Worm (Caenorhabditis elegans) whole organism, L4 larva: ENCODE results near the gene F44A2.7.
A peak's percentile ranks its signal among the peaks of the same experiment; 100 is the strongest.

ENCODE experiments used
- D1046.2 ChIP-seq: fragments of 200-800 bp; sonication (Bioruptor generic); IDR thresholded peaks from 2 replicates; pipeline ENCODE4 v1.3.6; 2022; ENCODE audit warnings: missing genetic modification characterization, missing compliant biosample characterization
- F10B5.3 ChIP-seq: sonication (generic microtip); optimal IDR thresholded peaks from 2 replicates; lab custom pipeline; 2016; ENCODE audit warnings: mild to moderate bottlenecking, missing genetic modification characterization, missing compliant biosample characterization
- F37D6.2 ChIP-seq: sonication (generic microtip); optimal IDR thresholded peaks from 2 replicates; lab custom pipeline; 2016; ENCODE audit warnings: mild to moderate bottlenecking, missing genetic modification characterization, missing compliant biosample characterization
- R02D3.7 ChIP-seq: fragments of 150-350 bp; sonication (generic microtip); optimal IDR thresholded peaks from 3 replicates; lab custom pipeline; 2014; ENCODE audit warnings: missing biosample characterization, missing genetic modification characterization
- T26A8.4 ChIP-seq: fragments of 200-800 bp; sonication (Bioruptor generic); IDR thresholded peaks from 2 replicates; pipeline ENCODE4 v1.3.6; 2022; ENCODE audit warnings: missing genetic modification characterization, missing compliant biosample characterization
- Y48G9A.11 ChIP-seq: fragments of 200-800 bp; sonication (Bioruptor generic); IDR thresholded peaks from 2 replicates; pipeline ENCODE4 v1.3.6; 2022; ENCODE audit warnings: missing genetic modification reagents, missing genetic modification characterization, missing compliant biosample characterization
- Y5F2A.4 ChIP-seq: fragments of 200-800 bp; sonication (Bioruptor generic); optimal IDR thresholded peaks from 2 replicates; lab custom pipeline; 2018; ENCODE audit warnings: mild to moderate bottlenecking, missing genetic modification characterization, missing compliant biosample characterization
- ZK337.2 ChIP-seq: fragments of 200-800 bp; sonication (Bioruptor generic); IDR thresholded peaks from 2 replicates; pipeline ENCODE4 v1.3.6; 2022; ENCODE audit warnings: missing genetic modification reagents, missing genetic modification characterization, missing compliant biosample characterization
- ZK546.5 ChIP-seq, 2 experiments: sonication (generic microtip); optimal IDR thresholded peaks; 2 replicates each; lab custom pipeline; 2017; ENCODE audit warnings: missing biosample characterization in 2 of 2, missing genetic modification characterization in 2 of 2
- aly-2 ChIP-seq: sonication (generic microtip); optimal IDR thresholded peaks from 2 replicates; lab custom pipeline; 2018; ENCODE audit warnings: missing biosample characterization, missing genetic modification characterization
- ama-1 ChIP-seq: fragments of 150-350 bp; optimal IDR thresholded peaks from 2 replicates; lab custom pipeline; 2014; ENCODE audit warnings: inconsistent platforms, mixed read lengths
- attf-4 ChIP-seq: sonication (generic microtip); optimal IDR thresholded peaks from 3 replicates; lab custom pipeline; 2017; ENCODE audit warnings: missing biosample characterization, missing genetic modification characterization
- ceh-20 ChIP-seq: fragments of 200-800 bp; sonication (Bioruptor generic); IDR thresholded peaks from 2 replicates; pipeline ENCODE4 v1.3.6; 2022; ENCODE audit warnings: missing genetic modification reagents, missing genetic modification characterization, missing compliant biosample characterization
- ceh-44 ChIP-seq: fragments of 200-800 bp; sonication (Bioruptor generic); IDR thresholded peaks from 2 replicates; pipeline ENCODE4 v1.3.6; 2022; ENCODE audit warnings: missing genetic modification reagents, missing genetic modification characterization, missing compliant biosample characterization
- ceh-82 ChIP-seq: sonication (generic microtip); optimal IDR thresholded peaks from 2 replicates; lab custom pipeline; 2017; ENCODE audit warnings: missing biosample characterization, missing genetic modification characterization
- ces-1 ChIP-seq: fragments of 150-350 bp; sonication (generic microtip); optimal IDR thresholded peaks from 4 replicates; lab custom pipeline; 2014; ENCODE audit warnings: missing biosample characterization, missing genetic modification reagents, missing genetic modification characterization
- cey-2 ChIP-seq: sonication (generic microtip); optimal IDR thresholded peaks from 3 replicates; lab custom pipeline; 2017; ENCODE audit warnings: missing genetic modification characterization, mild to moderate bottlenecking, missing compliant biosample characterization, antibody characterized with exemption, borderline replicate concordance; ENCODE audit not compliant: insufficient read depth
- daf-12 ChIP-seq: fragments of 150-350 bp; optimal IDR thresholded peaks from 2 replicates; lab custom pipeline; 2014; ENCODE audit warnings: missing biosample characterization, missing genetic modification reagents, missing genetic modification characterization
- daf-16 ChIP-seq, 3 experiments: sonication (generic microtip); optimal IDR thresholded peaks; 2 replicates each; lab custom pipeline; 2016 to 2017; ENCODE audit warnings: missing genetic modification characterization in 3 of 3, missing genetic modification reagents in 3 of 3, mild to moderate bottlenecking in 2 of 3, missing compliant biosample characterization in 2 of 3, missing biosample characterization in 1 of 3, moderate library complexity in 1 of 3
- dmd-8 ChIP-seq: fragments of 200-800 bp; sonication (Bioruptor generic); IDR thresholded peaks from 2 replicates; pipeline ENCODE4 v1.3.6; 2022; ENCODE audit warnings: missing genetic modification characterization, missing compliant biosample characterization
- dmd-9 ChIP-seq: fragments of 200-800 bp; sonication (Bioruptor generic); IDR thresholded peaks from 2 replicates; pipeline ENCODE4 v1.3.6; 2022; ENCODE audit warnings: missing genetic modification reagents, missing genetic modification characterization, missing compliant biosample characterization
- duxl-1 ChIP-seq: sonication (generic microtip); optimal IDR thresholded peaks from 2 replicates; lab custom pipeline; 2016; ENCODE audit warnings: mild to moderate bottlenecking, missing genetic modification characterization, moderate library complexity, missing compliant biosample characterization; ENCODE audit not compliant: poor library complexity
- dve-1 ChIP-seq: sonication (generic microtip); optimal IDR thresholded peaks from 2 replicates; lab custom pipeline; 2017; ENCODE audit warnings: antibody characterized with exemption, mild to moderate bottlenecking, missing genetic modification characterization, missing compliant biosample characterization; ENCODE audit not compliant: insufficient read depth
- egl-27 ChIP-seq: sonication (generic microtip); optimal IDR thresholded peaks from 3 replicates; lab custom pipeline; 2017; ENCODE audit warnings: missing biosample characterization, missing genetic modification reagents, missing genetic modification characterization
- fkh-10 ChIP-seq: fragments of 150-350 bp; optimal IDR thresholded peaks from 2 replicates; lab custom pipeline; 2014; ENCODE audit warnings: missing biosample characterization, missing genetic modification reagents, missing genetic modification characterization
- gei-8 ChIP-seq: fragments of 200-800 bp; sonication (Bioruptor generic); optimal IDR thresholded peaks from 2 replicates; lab custom pipeline; 2018; ENCODE audit warnings: mild to moderate bottlenecking, missing genetic modification characterization, missing compliant biosample characterization
- lin-1 ChIP-seq: fragments of 200-800 bp; sonication (Bioruptor generic); IDR thresholded peaks from 2 replicates; pipeline ENCODE4 v1.3.6; 2022; ENCODE audit warnings: missing genetic modification reagents, missing genetic modification characterization, missing compliant biosample characterization
- lin-13 ChIP-seq: fragments of 150-350 bp; optimal IDR thresholded peaks from 2 replicates; lab custom pipeline; 2014; ENCODE audit warnings: missing biosample characterization, missing genetic modification reagents, missing genetic modification characterization
- lin-15B ChIP-seq: fragments of 150-350 bp; sonication (generic microtip); optimal IDR thresholded peaks from 3 replicates; lab custom pipeline; 2014; ENCODE audit warnings: missing biosample characterization, missing genetic modification characterization
- lin-29 ChIP-seq: fragments of 200-800 bp; sonication (Bioruptor generic); IDR thresholded peaks from 2 replicates; pipeline ENCODE4 v1.3.6; 2022; ENCODE audit warnings: missing genetic modification reagents, missing genetic modification characterization, missing compliant biosample characterization
- lir-3 ChIP-seq: sonication (generic microtip); optimal IDR thresholded peaks from 2 replicates; lab custom pipeline; 2016; ENCODE audit warnings: mild to moderate bottlenecking, missing genetic modification characterization, missing compliant biosample characterization
- madf-5 ChIP-seq, 2 experiments: fragments of 200-800 bp; sonication (Bioruptor generic); IDR thresholded peaks; 2 replicates each; pipeline ENCODE4 v1.3.6; 2022; ENCODE audit warnings: missing compliant biosample characterization in 2 of 2, missing genetic modification characterization in 2 of 2
- mes-2 ChIP-seq: sonication (generic microtip); optimal IDR thresholded peaks from 2 replicates; lab custom pipeline; 2016; ENCODE audit warnings: missing genotype, mild to moderate bottlenecking, missing genetic modification characterization, missing compliant biosample characterization; ENCODE audit not compliant: poor library complexity, severe bottlenecking
- mxl-2 ChIP-seq: fragments of 200-800 bp; sonication (Bioruptor generic); conservative IDR thresholded peaks from 2 replicates; pipeline ENCODE4 v1.3.6; 2022; ENCODE audit warnings: missing genetic modification reagents, missing genetic modification characterization, missing compliant biosample characterization
- nhr-10 ChIP-seq: fragments of 150-350 bp; optimal IDR thresholded peaks from 2 replicates; lab custom pipeline; 2014; ENCODE audit warnings: missing biosample characterization, missing genetic modification characterization
- nhr-11 ChIP-seq: fragments of 150-350 bp; optimal IDR thresholded peaks from 2 replicates; lab custom pipeline; 2014; ENCODE audit warnings: missing biosample characterization, missing genetic modification characterization
- nhr-237 ChIP-seq: sonication (generic microtip); optimal IDR thresholded peaks from 2 replicates; lab custom pipeline; 2017; ENCODE audit warnings: missing biosample characterization, missing genetic modification characterization
- nhr-42 ChIP-seq: fragments of 200-800 bp; sonication (Bioruptor generic); IDR thresholded peaks from 2 replicates; pipeline ENCODE4 v1.3.6; 2022; ENCODE audit warnings: missing genetic modification characterization, missing compliant biosample characterization
- nhr-76 ChIP-seq: fragments of 150-350 bp; optimal IDR thresholded peaks from 2 replicates; lab custom pipeline; 2014; ENCODE audit warnings: missing biosample characterization, missing genetic modification characterization
- php-3 ChIP-seq: fragments of 200-800 bp; sonication (Bioruptor generic); IDR thresholded peaks from 2 replicates; pipeline ENCODE4 v1.3.6; 2022; ENCODE audit warnings: missing genetic modification reagents, missing genetic modification characterization, missing compliant biosample characterization
- pqm-1 ChIP-seq: sonication (generic microtip); optimal IDR thresholded peaks from 2 replicates; lab custom pipeline; 2017; ENCODE audit warnings: missing biosample characterization, missing genetic modification characterization
- rbr-2 ChIP-seq: sonication (generic microtip); optimal IDR thresholded peaks from 2 replicates; lab custom pipeline; 2016; ENCODE audit warnings: missing genotype, missing genetic modification characterization, missing compliant biosample characterization
- snpc-1.2 ChIP-seq: fragments of 200-800 bp; sonication (Bioruptor generic); IDR thresholded peaks from 2 replicates; pipeline ENCODE4 v1.3.6; 2022; ENCODE audit warnings: missing genetic modification reagents, missing genetic modification characterization, missing compliant biosample characterization
- spr-1 ChIP-seq: sonication (generic microtip); optimal IDR thresholded peaks from 2 replicates; lab custom pipeline; 2016; ENCODE audit warnings: mild to moderate bottlenecking, missing genetic modification characterization, missing compliant biosample characterization
- unc-62 ChIP-seq, 3 experiments: fragments of 150-350 bp in 1 of 3; sonication (generic microtip); optimal IDR thresholded peaks in 2 of 3; peaks in 1 of 3; 1 replicate in 1 of 3; 2 replicates in 2 of 3; lab custom pipeline; 2014 to 2017; ENCODE audit warnings: missing biosample characterization in 3 of 3, missing genetic modification characterization in 3 of 3, missing genetic modification reagents in 3 of 3, missing genotype in 1 of 3
- vab-7 ChIP-seq: fragments of 200-800 bp; sonication (Bioruptor generic); IDR thresholded peaks from 2 replicates; pipeline ENCODE4 v1.3.6; 2022; ENCODE audit warnings: missing genetic modification reagents, missing genetic modification characterization, missing compliant biosample characterization
- zfp-2 ChIP-seq: sonication (generic microtip); optimal IDR thresholded peaks from 2 replicates; lab custom pipeline; 2016; ENCODE audit warnings: mild to moderate bottlenecking, missing genetic modification characterization, missing compliant biosample characterization
- ztf-11 ChIP-seq: fragments of 150-350 bp; optimal IDR thresholded peaks from 2 replicates; lab custom pipeline; 2014; ENCODE audit warnings: missing biosample characterization, missing genetic modification characterization

The F44A2.7 gene

DNA sequence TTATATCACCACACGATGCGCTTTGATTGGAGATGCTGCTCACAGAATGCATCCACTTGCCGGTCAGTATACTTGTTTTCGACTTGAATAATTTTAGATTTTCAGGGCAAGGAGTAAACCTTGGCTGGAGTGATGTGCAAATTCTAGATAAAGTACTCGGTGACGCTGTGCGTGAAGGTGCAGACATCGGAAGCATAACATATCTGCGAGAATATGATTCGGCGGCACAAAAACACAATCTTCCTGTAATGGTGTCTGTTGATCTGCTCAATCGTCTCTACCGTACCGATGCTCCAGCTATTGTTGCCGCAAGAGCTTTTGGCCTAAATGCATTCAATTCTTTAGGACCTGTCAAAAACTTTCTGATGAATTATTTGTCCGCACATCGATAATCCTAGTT, 17.2 kb downstream of the F44A2.7 start (continued):
- TF ChIP-seq ama-1 (lab: Kevin White, UChicago), result peak; percentile 96
- TF ChIP-seq lir-3 (tag; lab: Kevin White, UChicago), result no peak
- TF ChIP-seq gei-8, result no peak
- no peak for TF ChIP-seq nhr-237 (tag; lab: Kevin White, UChicago)
- no peak for TF ChIP-seq Y48G9A.11 (GFP tag; lab: Robert Waterston, UW)
- TF ChIP-seq madf-5 (GFP tag; IDR thresholded peaks at IDR 0.05; lab: Robert Waterston, UW), result no peak
- no peak for TF ChIP-seq lin-13 (GFP tag; lab: Kevin White, UChicago)
- TF ChIP-seq dmd-9 (GFP tag; lab: Robert Waterston, UW), result 0 out of 2 replicates have a peak, but pooled peaks have one; percentile 14
- no peak for TF ChIP-seq dve-1 (tag; lab: Kevin White, UChicago)
- no peak for TF ChIP-seq mxl-2 (GFP tag; lab: Robert Waterston, UW)
- TF ChIP-seq vab-7, result no peak
- TF ChIP-seq zfp-2 (tag; lab: Kevin White, UChicago), result no peak
- no peak for TF ChIP-seq Y5F2A.4
- no peak for TF ChIP-seq ztf-11 (tag; lab: Kevin White, UChicago)
- TF ChIP-seq ZK546.5 (tag; optimal IDR thresholded peaks at IDR 0.05; lab: Kevin White, UChicago), result no peak
- no peak for TF ChIP-seq cey-2 (tag; lab: Kevin White, UChicago)
- no peak for TF ChIP-seq unc-62 (GFP tag; optimal IDR thresholded peaks at IDR 0.05 in 1 of 2; lab: Kevin White, UChicago)
- no peak for TF ChIP-seq unc-62 (tag; optimal IDR thresholded peaks at IDR 0.05; lab: Kevin White, UChicago)
- no peak for TF ChIP-seq daf-16 (GFP tag; optimal IDR thresholded peaks at IDR 0.05; lab: Kevin White, UChicago)
- TF ChIP-seq daf-16 (tag; optimal IDR thresholded peaks at IDR 0.05; lab: Kevin White, UChicago), result peak; percentile 29
- TF ChIP-seq daf-12 (tag; lab: Kevin White, UChicago), result no peak
- TF ChIP-seq duxl-1, result peak; percentile 71
- TF ChIP-seq ZK337.2 (GFP tag; lab: Robert Waterston, UW), result no peak
- TF ChIP-seq D1046.2 (GFP tag; lab: Robert Waterston, UW), result peak; percentile 48; the same call in 1 of the 2 replicates
- no peak for TF ChIP-seq F10B5.3
- TF ChIP-seq rbr-2 (tag; lab: Kevin White, UChicago), result no peak
- no peak; the same call in 1 of the 2 replicates for TF ChIP-seq snpc-1.2 (GFP tag; lab: Robert Waterston, UW)
- no peak for TF ChIP-seq R02D3.7
- TF ChIP-seq lin-15B (tag; lab: Kevin White, UChicago), result no peak
- no peak for TF ChIP-seq lin-1
- no peak for TF ChIP-seq aly-2 (tag; lab: Kevin White, UChicago)
- no peak for TF ChIP-seq F37D6.2 (tag; lab: Kevin White, UChicago)
- TF ChIP-seq nhr-10 (tag; lab: Kevin White, UChicago), result no peak
- no peak for TF ChIP-seq ceh-44 (GFP tag; lab: Robert Waterston, UW)
- TF ChIP-seq nhr-11 (tag; lab: Kevin White, UChicago), result no peak
- peak; percentile 86 for TF ChIP-seq T26A8.4
- no peak for TF ChIP-seq ces-1
- no peak for TF ChIP-seq fkh-10 (GFP tag; lab: Kevin White, UChicago)
- TF ChIP-seq lin-29, result 0 out of 2 replicates have a peak, but pooled peaks have one; percentile 22
- 0 out of 2 replicates have a peak, but pooled peaks have one; percentile 36 for TF ChIP-seq dmd-8 (GFP tag; lab: Robert Waterston, UW)
- TF ChIP-seq attf-4 (tag; lab: Kevin White, UChicago), result no peak
- TF ChIP-seq ceh-82 (tag; lab: Kevin White, UChicago), result no peak
- no peak for TF ChIP-seq pqm-1 (tag; lab: Kevin White, UChicago)
- peak; percentile 73; the same call in 1 of the 2 replicates for TF ChIP-seq nhr-42 (GFP tag; lab: Robert Waterston, UW)
- peak; percentile 64 for TF ChIP-seq mes-2 (tag; lab: Kevin White, UChicago)
- no peak for TF ChIP-seq egl-27 (tag; lab: Kevin White, UChicago)
- TF ChIP-seq spr-1 (tag; lab: Kevin White, UChicago), result no peak
- no peak for TF ChIP-seq php-3
- no peak for TF ChIP-seq nhr-76 (tag; lab: Kevin White, UChicago)
- no peak for TF ChIP-seq ceh-20
